Worm (Caenorhabditis elegans) whole organism, L1 larva: ENCODE results near the gene cni-1.

Experiments
- C04F5.9 ChIP-seq: sonication (generic microtip); optimal IDR thresholded peaks from 2 replicates; lab custom pipeline; 2016; ENCODE audit warnings: missing genetic modification characterization, missing compliant biosample characterization
- egl-13 ChIP-seq: sonication (generic microtip); optimal IDR thresholded peaks from 2 replicates; lab custom pipeline; 2016; ENCODE audit warnings: missing genotype, missing genetic modification reagents, missing genetic modification characterization, missing compliant biosample characterization
- fos-1 ChIP-seq: fragments of 150-350 bp; optimal IDR thresholded peaks from 2 replicates; lab custom pipeline; 2014; ENCODE audit warnings: missing biosample characterization, missing genetic modification characterization
- snpc-4 ChIP-seq: fragments of 150-350 bp; optimal IDR thresholded peaks from 2 replicates; lab custom pipeline; 2014; ENCODE audit warnings: missing biosample characterization, missing genetic modification characterization

DNA sequence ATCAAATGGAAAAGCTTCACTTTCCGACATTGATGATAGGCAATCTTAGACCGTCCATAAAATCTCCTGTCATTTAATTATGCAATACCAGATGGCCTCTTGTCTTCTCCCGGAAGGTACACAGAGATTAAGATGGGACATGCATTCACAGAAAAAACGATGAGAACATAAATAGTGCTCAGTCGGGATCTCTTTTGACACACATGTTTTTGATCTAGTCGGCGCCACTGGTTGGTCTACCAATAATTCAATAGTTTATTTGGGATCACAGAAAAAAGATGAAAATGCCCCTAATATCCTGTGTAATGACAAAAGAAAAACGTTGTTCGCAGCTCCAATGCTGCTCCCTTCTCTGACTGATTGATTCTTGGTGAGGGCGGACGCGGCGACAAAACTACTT, 19.1 kb upstream of the cni-1 start:
- TF ChIP-seq egl-13 (tag; lab: Kevin White, UChicago) (no peak), C04F5.9 (tag; lab: Kevin White, UChicago) (no peak), fos-1 (no peak), snpc-4 (tag; lab: Kevin White, UChicago) (no peak)
